Fruit fly (Drosophila melanogaster) whole organism, embryonic: ENCODE measurements around the gene CG32121.

Experiments
- Ets65A ChIP-seq: fragments of 200-800 bp; sonication (Bioruptor generic); peaks from one replicate; lab custom pipeline; 2016; ENCODE audit warnings: missing biosample characterization, missing genetic modification characterization
- kay ChIP-seq: fragments of 200-800 bp; sonication (Bioruptor generic); optimal IDR thresholded peaks from 2 replicates; lab custom pipeline; 2016; ENCODE audit warnings: missing biosample characterization, missing genetic modification characterization

Gene CG32121

dm6 chr3L:13377657-13378056, 44.5 kb downstream of the CG32121 start, which contains the start of gene CG14111:
Gene CG14111, plus strand, starts transcription at chr3L:13377957.
- no peak for TF ChIP-seq kay
- peak; percentile 0 for TF ChIP-seq Ets65A
